Worm (Caenorhabditis elegans) whole organism, L2 larva: ENCODE data around the gene hlb-1.

ENCODE experiments used
- C34F6.9 ChIP-seq: fragments of 150-350 bp; optimal IDR thresholded peaks from 2 replicates; lab custom pipeline; 2014; ENCODE audit warnings: missing biosample characterization, missing genetic modification characterization
- F13H6.1 ChIP-seq: sonication (generic microtip); optimal IDR thresholded peaks from 2 replicates; lab custom pipeline; 2016; ENCODE audit warnings: missing genetic modification characterization, missing compliant biosample characterization
- R02D3.7 ChIP-seq: fragments of 150-350 bp; optimal IDR thresholded peaks from 2 replicates; lab custom pipeline; 2014; ENCODE audit warnings: missing biosample characterization, missing genetic modification characterization
- Y55F3AM.14 ChIP-seq: fragments of 200-800 bp; sonication (Bioruptor generic); optimal IDR thresholded peaks from 2 replicates; lab custom pipeline; 2018; ENCODE audit warnings: mild to moderate bottlenecking, missing genetic modification characterization, missing compliant biosample characterization
- ZK546.5 ChIP-seq: sonication (generic microtip); optimal IDR thresholded peaks from 2 replicates; lab custom pipeline; 2017; ENCODE audit warnings: missing biosample characterization, missing genetic modification characterization
- aly-2 ChIP-seq: fragments of 150-350 bp; optimal IDR thresholded peaks from 2 replicates; lab custom pipeline; 2014; ENCODE audit warnings: missing biosample characterization, missing genetic modification characterization
- ama-1 ChIP-seq: fragments of 150-350 bp; optimal IDR thresholded peaks from 2 replicates; lab custom pipeline; 2018; ENCODE audit warnings: inconsistent platforms
- blmp-1 ChIP-seq: sonication (generic microtip); optimal IDR thresholded peaks from 2 replicates; lab custom pipeline; 2017; ENCODE audit warnings: missing genetic modification characterization, mild to moderate bottlenecking, missing compliant biosample characterization, antibody characterized with exemption, moderate library complexity; ENCODE audit not compliant: insufficient read depth
- ceh-16 ChIP-seq: fragments of 150-350 bp; optimal IDR thresholded peaks from 2 replicates; lab custom pipeline; 2014; ENCODE audit warnings: missing biosample characterization, missing genetic modification characterization
- crh-2 ChIP-seq: sonication (generic microtip); optimal IDR thresholded peaks from 2 replicates; lab custom pipeline; 2017; ENCODE audit warnings: missing biosample characterization, missing genetic modification characterization
- dmd-4 ChIP-seq: sonication (generic microtip); optimal IDR thresholded peaks from 2 replicates; lab custom pipeline; 2017; ENCODE audit warnings: missing biosample characterization, missing genetic modification characterization
- egl-27 ChIP-seq: sonication (generic microtip); optimal IDR thresholded peaks from 3 replicates; lab custom pipeline; 2017; ENCODE audit warnings: missing biosample characterization, missing genetic modification reagents, missing genetic modification characterization
- elt-3 ChIP-seq: sonication (generic microtip); optimal IDR thresholded peaks from 2 replicates; lab custom pipeline; 2017; ENCODE audit warnings: missing biosample characterization, missing genetic modification characterization
- fos-1 ChIP-seq: fragments of 150-350 bp; optimal IDR thresholded peaks from 2 replicates; lab custom pipeline; 2014; ENCODE audit warnings: missing biosample characterization, missing genetic modification characterization
- gmeb-1 ChIP-seq: fragments of 150-350 bp; optimal IDR thresholded peaks from 2 replicates; lab custom pipeline; 2014; ENCODE audit warnings: missing biosample characterization, missing genetic modification characterization
- lin-13 ChIP-seq: fragments of 150-350 bp; optimal IDR thresholded peaks from 2 replicates; lab custom pipeline; 2014; ENCODE audit warnings: missing biosample characterization, missing genetic modification reagents, missing genetic modification characterization
- lsy-2 ChIP-seq, 2 experiments: fragments of 150-350 bp in 1 of 2; sonication (generic microtip) in 1 of 2; optimal IDR thresholded peaks; 2 replicates each; lab custom pipeline; 2014 to 2017; ENCODE audit warnings: missing biosample characterization in 2 of 2, missing genetic modification characterization in 2 of 2
- mbf-1 ChIP-seq: sonication (generic microtip); optimal IDR thresholded peaks from 2 replicates; lab custom pipeline; 2017; ENCODE audit warnings: missing biosample characterization, missing genetic modification characterization
- nhr-10 ChIP-seq: sonication (generic microtip); optimal IDR thresholded peaks from 2 replicates; lab custom pipeline; 2017; ENCODE audit warnings: missing biosample characterization, missing genetic modification characterization
- nhr-11 ChIP-seq: fragments of 150-350 bp; optimal IDR thresholded peaks from 2 replicates; lab custom pipeline; 2014; ENCODE audit warnings: missing biosample characterization, missing genetic modification characterization
- nhr-12 ChIP-seq: fragments of 150-350 bp; optimal IDR thresholded peaks from 2 replicates; lab custom pipeline; 2014; ENCODE audit warnings: missing biosample characterization, missing genetic modification characterization
- nhr-129 ChIP-seq: fragments of 150-350 bp; optimal IDR thresholded peaks from 2 replicates; lab custom pipeline; 2014; ENCODE audit warnings: missing biosample characterization, missing genetic modification characterization
- nhr-21 ChIP-seq: fragments of 150-350 bp; optimal IDR thresholded peaks from 2 replicates; lab custom pipeline; 2014; ENCODE audit warnings: missing biosample characterization, missing genetic modification characterization
- nhr-23 ChIP-seq: fragments of 150-350 bp; optimal IDR thresholded peaks from 2 replicates; lab custom pipeline; 2014; ENCODE audit warnings: missing biosample characterization, missing genetic modification reagents, missing genetic modification characterization
- nhr-237 ChIP-seq: fragments of 150-350 bp; optimal IDR thresholded peaks from 2 replicates; lab custom pipeline; 2014; ENCODE audit warnings: missing biosample characterization, missing genetic modification characterization
- nhr-25 ChIP-seq: fragments of 150-350 bp; sonication (generic microtip); optimal IDR thresholded peaks from 3 replicates; lab custom pipeline; 2014; ENCODE audit warnings: missing biosample characterization, missing genetic modification characterization
- nhr-77 ChIP-seq: fragments of 150-350 bp; optimal IDR thresholded peaks from 2 replicates; lab custom pipeline; 2014; ENCODE audit warnings: missing biosample characterization, missing genetic modification characterization
- peb-1 ChIP-seq: fragments of 150-350 bp; optimal IDR thresholded peaks from 2 replicates; lab custom pipeline; 2014; ENCODE audit warnings: missing biosample characterization, missing genetic modification characterization
- sma-9 ChIP-seq, 2 experiments: fragments of 150-350 bp in 1 of 2; sonication (generic microtip) in 1 of 2; optimal IDR thresholded peaks; 2 replicates each; lab custom pipeline; 2014 to 2016; ENCODE audit warnings: missing genetic modification characterization in 2 of 2, mild to moderate bottlenecking in 1 of 2, missing biosample characterization in 1 of 2, missing compliant biosample characterization in 1 of 2, missing genetic modification reagents in 1 of 2, moderate library complexity in 1 of 2
- snpc-4 ChIP-seq: fragments of 150-350 bp; optimal IDR thresholded peaks from 2 replicates; lab custom pipeline; 2014; ENCODE audit warnings: missing biosample characterization, missing genetic modification characterization
- unc-39 ChIP-seq: fragments of 150-350 bp; optimal IDR thresholded peaks from 2 replicates; lab custom pipeline; 2014; ENCODE audit warnings: missing biosample characterization, missing genetic modification characterization
- unc-55 ChIP-seq: fragments of 150-350 bp; sonication (generic microtip); optimal IDR thresholded peaks from 3 replicates; lab custom pipeline; 2014; ENCODE audit warnings: missing biosample characterization, missing genetic modification reagents, missing genetic modification characterization
- unc-62 ChIP-seq: fragments of 150-350 bp; optimal IDR thresholded peaks from 2 replicates; lab custom pipeline; 2014; ENCODE audit warnings: missing biosample characterization, missing genetic modification reagents, missing genetic modification characterization
- ztf-1 ChIP-seq: fragments of 200-800 bp; sonication (Bioruptor generic); conservative IDR thresholded peaks from 2 replicates; pipeline ENCODE4 v1.3.6; 2022; ENCODE audit warnings: missing genetic modification characterization, missing compliant biosample characterization
- ztf-4 ChIP-seq: fragments of 150-350 bp; optimal IDR thresholded peaks from 2 replicates; lab custom pipeline; 2014; ENCODE audit warnings: missing biosample characterization, missing genetic modification characterization

hlb-1 gene

DNA sequence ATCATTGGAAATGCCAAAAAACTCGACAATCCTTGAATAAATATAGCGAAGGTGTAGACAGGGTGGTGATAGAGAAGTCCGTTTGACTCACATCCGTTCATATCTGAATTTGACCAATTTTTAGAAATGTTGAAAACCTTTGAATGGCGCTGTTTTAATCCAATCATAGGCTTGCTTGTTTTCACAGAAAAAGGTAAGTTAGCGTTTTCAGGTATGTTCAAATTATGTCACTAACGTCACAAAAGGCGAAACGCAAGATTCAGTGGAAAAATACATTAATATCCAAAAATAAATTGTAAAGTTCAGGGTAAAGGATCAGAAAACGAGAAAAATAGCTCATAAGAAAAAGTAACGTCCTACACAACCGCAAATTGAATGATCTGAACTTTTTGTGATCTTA is 17.5 kb upstream of the hlb-1 start, which contains the start of gene sra-38:
Gene sra-38, minus strand, starts transcription at position 101 of the 400 bp plus-strand sequence.
- no peak for TF ChIP-seq nhr-11 (tag; lab: Kevin White, UChicago)
- TF ChIP-seq gmeb-1 (tag; lab: Kevin White, UChicago) = no peak
- TF ChIP-seq nhr-25 = no peak
- no peak for TF ChIP-seq lin-13 (GFP tag; lab: Kevin White, UChicago)
- no peak for TF ChIP-seq mbf-1 (tag; lab: Kevin White, UChicago)
- no peak for TF ChIP-seq ceh-16 (tag; lab: Kevin White, UChicago)
- TF ChIP-seq unc-55 (GFP tag; lab: Kevin White, UChicago) = no peak
- no peak for TF ChIP-seq elt-3 (tag; lab: Kevin White, UChicago)
- no peak for TF ChIP-seq nhr-21
- TF ChIP-seq nhr-10 (tag; lab: Kevin White, UChicago) = no peak
- TF ChIP-seq ztf-4 (tag; lab: Kevin White, UChicago) = no peak
- no peak for TF ChIP-seq nhr-129 (tag; lab: Kevin White, UChicago)
- TF ChIP-seq F13H6.1 (tag; lab: Kevin White, UChicago) = no peak
- no peak for TF ChIP-seq ztf-1
- TF ChIP-seq nhr-23 = no peak
- no peak for TF ChIP-seq Y55F3AM.14 (GFP tag; lab: Kevin White, UChicago)
- no peak for TF ChIP-seq nhr-237 (tag; lab: Kevin White, UChicago)
- TF ChIP-seq C34F6.9 (tag; lab: Kevin White, UChicago) = no peak
- no peak for TF ChIP-seq lsy-2 (tag; optimal IDR thresholded peaks at IDR 0.05; lab: Kevin White, UChicago)

DNA sequence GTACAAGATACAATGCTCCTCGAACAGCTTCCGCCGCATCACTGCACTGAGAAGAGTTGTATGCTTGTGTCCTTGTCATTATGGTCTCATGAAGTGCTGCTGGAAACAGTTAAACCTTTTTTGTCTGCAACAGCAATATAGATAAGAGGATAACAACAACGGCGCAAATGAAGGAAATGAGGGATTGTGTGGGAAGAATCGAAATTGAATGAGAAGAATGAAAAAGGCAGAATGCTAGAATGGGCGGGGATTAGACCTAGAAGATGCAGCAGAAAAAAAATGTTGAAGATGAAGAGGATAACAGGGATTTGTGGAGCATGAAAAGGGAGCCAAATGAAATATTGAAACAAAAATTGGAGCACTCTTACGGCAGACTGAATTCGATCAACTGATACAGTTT is 10.7 kb upstream of the hlb-1 start, which contains the start of gene sra-37:
Gene sra-37, minus strand, starts transcription at position 101 of the 400 bp plus-strand sequence.
- no peak for TF ChIP-seq snpc-4 (tag; lab: Kevin White, UChicago)
- TF ChIP-seq nhr-11 (tag; lab: Kevin White, UChicago) = no peak
- no peak for TF ChIP-seq aly-2 (tag; lab: Kevin White, UChicago)
- TF ChIP-seq gmeb-1 (tag; lab: Kevin White, UChicago) = no peak
- TF ChIP-seq mbf-1 (tag; lab: Kevin White, UChicago) = no peak
- no peak for TF ChIP-seq blmp-1
- TF ChIP-seq nhr-12 (tag; lab: Kevin White, UChicago) = no peak
- TF ChIP-seq C34F6.9 (tag; lab: Kevin White, UChicago) = no peak
- TF ChIP-seq dmd-4 (tag; lab: Kevin White, UChicago) = no peak
- no peak for TF ChIP-seq nhr-129 (tag; lab: Kevin White, UChicago)
- TF ChIP-seq unc-62 = no peak
- TF ChIP-seq egl-27 (tag; lab: Kevin White, UChicago) = no peak
- TF ChIP-seq ztf-4 (tag; lab: Kevin White, UChicago) = no peak
- TF ChIP-seq ztf-1 = no peak
- TF ChIP-seq, all 48 proteins: peak for 0

DNA sequence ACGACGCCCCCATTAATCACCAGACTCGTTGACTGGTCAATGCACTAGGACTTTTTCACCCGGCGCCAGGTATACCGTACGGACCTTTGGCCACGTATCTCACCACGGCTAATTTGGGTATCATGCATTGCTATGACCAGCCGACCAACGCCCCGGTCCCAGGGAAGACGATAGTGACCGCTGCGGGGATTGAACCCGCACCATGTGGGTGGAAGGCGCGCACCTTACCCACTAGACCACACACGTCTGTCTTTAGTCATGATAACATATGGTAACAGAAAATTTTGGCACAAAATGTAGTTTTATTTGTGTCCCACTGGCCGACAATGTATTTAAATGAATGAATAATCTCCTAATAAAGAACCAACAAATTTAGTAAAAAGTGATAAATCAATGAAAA is 3.7 kb upstream of the hlb-1 start:
- TF ChIP-seq unc-39 (tag; lab: Kevin White, UChicago) (no peak), nhr-77 (no peak), lin-13 (GFP tag; lab: Kevin White, UChicago) (no peak), nhr-237 (tag; lab: Kevin White, UChicago) (no peak), ztf-1 (no peak), peb-1 (tag; lab: Kevin White, UChicago) (no peak), fos-1 (no peak), egl-27 (tag; lab: Kevin White, UChicago) (no peak), Y55F3AM.14 (GFP tag; lab: Kevin White, UChicago) (no peak), lsy-2 (tag; optimal IDR thresholded peaks at IDR 0.05; lab: Kevin White, UChicago) (no peak), ZK546.5 (tag; lab: Kevin White, UChicago) (no peak), R02D3.7 (tag; lab: Kevin White, UChicago) (no peak), gmeb-1 (tag; lab: Kevin White, UChicago) (no peak), elt-3 (tag; lab: Kevin White, UChicago) (no peak), sma-9 (GFP tag; optimal IDR thresholded peaks at IDR 0.05; lab: Kevin White, UChicago) (no peak), sma-9 (tag; optimal IDR thresholded peaks at IDR 0.05; lab: Kevin White, UChicago) (no peak), nhr-12 (tag; lab: Kevin White, UChicago) (no peak), nhr-11 (tag; lab: Kevin White, UChicago) (no peak), nhr-25 (no peak), ama-1 (lab: Kevin White, UChicago) (no peak)

DNA sequence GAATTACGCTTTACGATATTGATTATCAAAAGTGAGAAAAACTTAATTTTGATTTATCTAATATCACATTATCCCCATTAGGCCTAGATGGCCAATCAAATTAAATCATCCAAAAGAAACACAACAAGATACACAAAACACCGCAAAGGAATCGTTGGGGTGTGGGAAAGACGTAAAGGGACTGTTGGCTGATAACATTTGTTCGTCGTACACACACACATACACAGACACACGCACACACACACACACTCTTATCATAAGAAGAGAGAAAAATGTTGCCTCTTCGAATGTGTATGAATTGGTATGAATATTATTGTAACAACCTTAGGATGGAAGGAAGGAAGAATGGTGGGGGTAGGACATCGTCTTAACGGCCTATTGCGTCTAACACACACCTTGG is 2.6 kb upstream of the hlb-1 start:
- TF ChIP-seq ama-1 (lab: Kevin White, UChicago) (no peak), F13H6.1 (tag; lab: Kevin White, UChicago) (peak; percentile 7), fos-1 (peak; percentile 91), sma-9 (GFP tag; optimal IDR thresholded peaks at IDR 0.05; lab: Kevin White, UChicago) (peak; percentile 44), sma-9 (tag; optimal IDR thresholded peaks at IDR 0.05; lab: Kevin White, UChicago) (no peak), nhr-129 (tag; lab: Kevin White, UChicago) (peak; percentile 36), crh-2 (tag; lab: Kevin White, UChicago) (peak; percentile 53), gmeb-1 (tag; lab: Kevin White, UChicago) (no peak), nhr-237 (tag; lab: Kevin White, UChicago) (no peak), mbf-1 (tag; lab: Kevin White, UChicago) (no peak), ZK546.5 (tag; lab: Kevin White, UChicago) (no peak), ceh-16 (tag; lab: Kevin White, UChicago) (no peak)
